Fruit fly (Drosophila melanogaster) whole organism, embryonic: ENCODE results near the gene mahe.

Experiments used
- ATbp ChIP-seq: fragments of 200-800 bp; sonication (Bioruptor generic); optimal IDR thresholded peaks from 2 replicates; lab custom pipeline; 2017; ENCODE audit warnings: missing biosample characterization, mild to moderate bottlenecking, missing genetic modification characterization, missing genetic modification reagents
- Bdp1 ChIP-seq: fragments of 200-800 bp; sonication (Bioruptor generic); optimal IDR thresholded peaks from 3 replicates; lab custom pipeline; 2016; ENCODE audit warnings: missing biosample characterization, missing genetic modification characterization
- Blimp-1 ChIP-seq: fragments of 200-800 bp; sonication (Bioruptor generic); optimal IDR thresholded peaks from 3 replicates; lab custom pipeline; 2018; ENCODE audit warnings: missing biosample characterization, missing genetic modification characterization, mild to moderate bottlenecking, moderate library complexity, missing genetic modification reagents
- C15 ChIP-seq: fragments of 200-800 bp; sonication (Bioruptor generic); IDR thresholded peaks from 3 replicates; pipeline ENCODE4 v1.3.6; 2022; ENCODE audit warnings: missing biosample characterization, missing genetic modification characterization
- CG17328 ChIP-seq: fragments of 200-800 bp; sonication (Bioruptor generic); IDR thresholded peaks from 2 replicates; pipeline ENCODE4 v1.3.6; 2022; ENCODE audit warnings: missing biosample characterization, missing genetic modification characterization
- CG18619 ChIP-seq: fragments of 200-800 bp; sonication (Bioruptor generic); optimal IDR thresholded peaks from 3 replicates; lab custom pipeline; 2017; ENCODE audit warnings: missing biosample characterization, mild to moderate bottlenecking, missing genetic modification characterization
- CG18764 ChIP-seq: fragments of 200-800 bp; sonication (Bioruptor generic); optimal IDR thresholded peaks from 3 replicates; lab custom pipeline; 2016; ENCODE audit warnings: missing biosample characterization, missing genetic modification characterization
- CG2202 ChIP-seq: fragments of 200-800 bp; sonication (Bioruptor generic); optimal IDR thresholded peaks from 2 replicates; lab custom pipeline; 2018; ENCODE audit warnings: missing biosample characterization, mild to moderate bottlenecking, missing genetic modification characterization
- CG31441 ChIP-seq: fragments of 200-800 bp; sonication (Bioruptor generic); IDR thresholded peaks from 2 replicates; pipeline ENCODE4 v1.3.6; 2022; ENCODE audit warnings: missing biosample characterization, missing genetic modification characterization
- CG3281 ChIP-seq: fragments of 200-800 bp; sonication (Bioruptor generic); optimal IDR thresholded peaks from 3 replicates; lab custom pipeline; 2017; ENCODE audit warnings: missing biosample characterization, mild to moderate bottlenecking, missing genetic modification characterization
- CG4424 ChIP-seq: fragments of 200-800 bp; sonication (Bioruptor generic); optimal IDR thresholded peaks from 3 replicates; lab custom pipeline; 2016; ENCODE audit warnings: missing biosample characterization, missing genetic modification characterization
- CG4707 ChIP-seq: fragments of 200-800 bp; sonication (Bioruptor generic); optimal IDR thresholded peaks from 2 replicates; lab custom pipeline; 2018; ENCODE audit warnings: missing biosample characterization, mild to moderate bottlenecking, missing genetic modification characterization, moderate library complexity
- CG4730 ChIP-seq: fragments of 200-800 bp; sonication (Bioruptor generic); IDR thresholded peaks from 2 replicates; pipeline ENCODE4 v1.3.6; 2022; ENCODE audit warnings: missing biosample characterization, missing genetic modification characterization
- CG6654 ChIP-seq: fragments of 200-800 bp; sonication (Bioruptor generic); optimal IDR thresholded peaks from 2 replicates; lab custom pipeline; 2017; ENCODE audit warnings: missing biosample characterization, mild to moderate bottlenecking, missing genetic modification characterization
- D ChIP-seq, 2 experiments: fragments of 200-800 bp in 1 of 2; fragments of >200 bp in 1 of 2; sonication (Bioruptor generic) in 1 of 2; optimal IDR thresholded peaks; 2 replicates in 1 of 2; 3 replicates in 1 of 2; lab custom pipeline; 2017; ENCODE audit warnings: mild to moderate bottlenecking in 1 of 2, missing biosample characterization in 1 of 2, missing genetic modification characterization in 1 of 2, missing genetic modification reagents in 1 of 2
- Dip3 ChIP-seq: fragments of 200-800 bp; sonication (Bioruptor generic); optimal IDR thresholded peaks from 3 replicates; lab custom pipeline; 2016; ENCODE audit warnings: missing biosample characterization, missing genetic modification characterization
- E2f2 ChIP-seq: fragments of 200-800 bp; sonication (Bioruptor generic); IDR thresholded peaks from 2 replicates; pipeline ENCODE4 v1.3.6; 2022; ENCODE audit warnings: missing biosample characterization, missing genetic modification characterization
- Eip74EF ChIP-seq, 2 experiments: fragments of 200-800 bp in 1 of 2; fragments of >200 bp in 1 of 2; sonication (Bioruptor generic) in 1 of 2; optimal IDR thresholded peaks; 2 replicates each; lab custom pipeline; 2017 to 2019; ENCODE audit warnings: missing biosample characterization in 2 of 2, missing genetic modification characterization in 2 of 2, mild to moderate bottlenecking in 1 of 2, moderate library complexity in 1 of 2
- HmgD ChIP-seq: fragments of 200-800 bp; sonication (Bioruptor generic); optimal IDR thresholded peaks from 3 replicates; lab custom pipeline; 2016; ENCODE audit warnings: missing biosample characterization, missing genetic modification characterization
- Hr3 ChIP-seq: fragments of 200-800 bp; sonication (Bioruptor generic); optimal IDR thresholded peaks from 3 replicates; lab custom pipeline; 2016; ENCODE audit warnings: missing biosample characterization, missing genetic modification characterization
- Lim3 ChIP-seq: fragments of 200-800 bp; sonication (Bioruptor generic); IDR thresholded peaks from 2 replicates; pipeline ENCODE4 v1.3.6; 2022; ENCODE audit warnings: missing biosample characterization, missing genetic modification characterization
- Med ChIP-seq: fragments of 200-800 bp; sonication (Bioruptor generic); peaks from one replicate; lab custom pipeline; 2016; ENCODE audit warnings: missing biosample characterization, missing genetic modification characterization, mild to moderate bottlenecking, inconsistent platforms, moderate library complexity
- Meics ChIP-seq: fragments of 200-800 bp; sonication (Bioruptor generic); optimal IDR thresholded peaks from 2 replicates; lab custom pipeline; 2017; ENCODE audit warnings: missing biosample characterization, mild to moderate bottlenecking, missing genetic modification characterization
- Ptx1 ChIP-seq: fragments of 200-800 bp; sonication (Bioruptor generic); IDR thresholded peaks from 2 replicates; pipeline ENCODE4 v1.3.6; 2022; ENCODE audit warnings: missing biosample characterization, missing genetic modification characterization
- Rx ChIP-seq: fragments of 200-800 bp; sonication (Bioruptor generic); IDR thresholded peaks from 2 replicates; pipeline ENCODE4 v1.3.6; 2022; ENCODE audit warnings: missing biosample characterization, missing genetic modification characterization
- Scr ChIP-seq: fragments of 200-800 bp; sonication (Bioruptor generic); IDR thresholded peaks from 2 replicates; pipeline ENCODE4 v1.3.6; 2022; ENCODE audit warnings: missing biosample characterization, missing genetic modification characterization; ENCODE audit not compliant: partially characterized antibody
- amos ChIP-seq: fragments of 200-800 bp; sonication (Bioruptor generic); IDR thresholded peaks from 2 replicates; pipeline ENCODE4 v1.3.6; 2022; ENCODE audit warnings: missing biosample characterization, missing genetic modification characterization; ENCODE audit not compliant: partially characterized antibody
- bowl ChIP-seq: fragments of 200-800 bp; sonication (Bioruptor generic); IDR thresholded peaks from 2 replicates; pipeline ENCODE4 v1.3.6; 2022; ENCODE audit warnings: missing biosample characterization, missing genetic modification characterization
- ci ChIP-seq: fragments of 200-800 bp; sonication (Bioruptor generic); IDR thresholded peaks from 3 replicates; pipeline ENCODE4 v1.3.6; 2022; ENCODE audit warnings: missing biosample characterization, missing genetic modification characterization
- corto ChIP-seq: fragments of 200-800 bp; sonication (Bioruptor generic); optimal IDR thresholded peaks from 2 replicates; lab custom pipeline; 2016; ENCODE audit warnings: missing biosample characterization, mild to moderate bottlenecking, missing genetic modification characterization, moderate library complexity
- dmrt11E ChIP-seq: fragments of 200-800 bp; sonication (Bioruptor generic); optimal IDR thresholded peaks from 3 replicates; lab custom pipeline; 2018; ENCODE audit warnings: missing biosample characterization, mild to moderate bottlenecking, missing genetic modification characterization, moderate library complexity
- dmrt99B ChIP-seq: fragments of 200-800 bp; sonication (Bioruptor generic); optimal IDR thresholded peaks from 2 replicates; lab custom pipeline; 2018; ENCODE audit warnings: missing biosample characterization, mild to moderate bottlenecking, missing genetic modification characterization, moderate library complexity
- ems ChIP-seq: fragments of 200-800 bp; sonication (Bioruptor generic); optimal IDR thresholded peaks from 3 replicates; lab custom pipeline; 2016; ENCODE audit warnings: missing biosample characterization, missing genetic modification characterization
- eve ChIP-seq, 2 experiments: fragments of >200 bp; optimal IDR thresholded peaks; 2 replicates each; lab custom pipeline; 2017; ENCODE audit warnings: missing biosample characterization in 2 of 2, missing genetic modification characterization in 2 of 2
- fd3F ChIP-seq: fragments of 200-800 bp; sonication (Bioruptor generic); optimal IDR thresholded peaks from 2 replicates; lab custom pipeline; 2018; ENCODE audit warnings: missing biosample characterization, mild to moderate bottlenecking, missing genetic modification characterization, moderate library complexity
- fru ChIP-seq: fragments of >200 bp; optimal IDR thresholded peaks from 2 replicates; lab custom pipeline; 2017
- jumu ChIP-seq: fragments of 200-800 bp; sonication (Bioruptor generic); optimal IDR thresholded peaks from 3 replicates; lab custom pipeline; 2016; ENCODE audit warnings: missing biosample characterization, missing genetic modification characterization
- kah ChIP-seq: fragments of 200-800 bp; sonication (Bioruptor generic); optimal IDR thresholded peaks from 2 replicates; lab custom pipeline; 2018; ENCODE audit warnings: missing biosample characterization, mild to moderate bottlenecking, missing genetic modification characterization
- ken ChIP-seq: fragments of 200-800 bp; sonication (Bioruptor generic); IDR thresholded peaks from 3 replicates; pipeline ENCODE4 v1.3.6; 2022; ENCODE audit warnings: missing biosample characterization, missing genetic modification characterization
- mam ChIP-seq: fragments of 200-800 bp; sonication (Bioruptor generic); optimal IDR thresholded peaks from 3 replicates; lab custom pipeline; 2016; ENCODE audit warnings: missing biosample characterization, missing genetic modification characterization
- nau ChIP-seq: fragments of 200-800 bp; sonication (Bioruptor generic); optimal IDR thresholded peaks from 3 replicates; lab custom pipeline; 2017; ENCODE audit warnings: missing biosample characterization, mild to moderate bottlenecking, missing genetic modification characterization, missing genetic modification reagents
- nom ChIP-seq: fragments of 200-800 bp; sonication (Bioruptor generic); optimal IDR thresholded peaks from 2 replicates; lab custom pipeline; 2017; ENCODE audit warnings: missing biosample characterization, missing genetic modification characterization, mild to moderate bottlenecking, moderate library complexity, missing genetic modification reagents
- seq ChIP-seq: fragments of 200-800 bp; sonication (Bioruptor generic); IDR thresholded peaks from 2 replicates; pipeline ENCODE4 v1.3.6; 2022; ENCODE audit warnings: missing biosample characterization, missing genetic modification characterization
- sim ChIP-seq: fragments of 200-800 bp; sonication (Bioruptor generic); IDR thresholded peaks from 2 replicates; pipeline ENCODE4 v1.3.6; 2022; ENCODE audit warnings: missing biosample characterization, missing genetic modification characterization
- slou ChIP-seq: fragments of 200-800 bp; sonication (Bioruptor generic); optimal IDR thresholded peaks from 3 replicates; lab custom pipeline; 2016; ENCODE audit warnings: missing biosample characterization, missing genetic modification characterization
- sr ChIP-seq: fragments of 200-800 bp; sonication (Bioruptor generic); IDR thresholded peaks from 3 replicates; pipeline ENCODE4 v1.3.6; 2022; ENCODE audit warnings: missing biosample characterization, missing genetic modification characterization
- ttk ChIP-seq: fragments of 200-800 bp; sonication (Bioruptor generic); IDR thresholded peaks from 2 replicates; pipeline ENCODE4 v2.1.2; 2022; ENCODE audit warnings: missing biosample characterization, missing genetic modification characterization
- tup ChIP-seq: fragments of 200-800 bp; sonication (Bioruptor generic); optimal IDR thresholded peaks from 2 replicates; lab custom pipeline; 2016; ENCODE audit warnings: missing biosample characterization, mild to moderate bottlenecking, missing genetic modification characterization, moderate library complexity
- twi ChIP-seq: fragments of 200-800 bp; optimal IDR thresholded peaks from 2 replicates; lab custom pipeline; 2019; ENCODE audit warnings: missing biosample characterization, mild to moderate bottlenecking, missing genetic modification characterization, moderate library complexity

mahe gene

dm6 chrX:7972363-7972942 is 41.3 kb upstream of the mahe start (continued):
- TF ChIP-seq D (optimal IDR thresholded peaks at IDR 0.05; lab: Kevin White, UChicago) (no peak), D (GFP tag; optimal IDR thresholded peaks at IDR 0.05; lab: Kevin White, UChicago) (peak; percentile 87), nau (GFP tag; lab: Kevin White, UChicago) (peak; percentile 83), Dip3 (peak; percentile 44), CG31441 (GFP tag; lab: Robert Waterston, UW) (peak; percentile 94), dmrt99B (tag; lab: Kevin White, UChicago) (peak; percentile 92), nom (GFP tag; lab: Kevin White, UChicago) (peak; percentile 87), bowl (GFP tag; lab: Robert Waterston, UW) (0 out of 2 replicates have a peak, but pooled peaks have one; percentile 43), twi (tag; lab: Kevin White, UChicago) (peak; percentile 32), seq (peak; percentile 87), ems (GFP tag; lab: Kevin White, UChicago) (peak; percentile 64), HmgD (GFP tag; lab: Kevin White, UChicago) (peak; percentile 14), Ptx1 (GFP tag; lab: Robert Waterston, UW) (peak; percentile 89), corto (peak; percentile 51), ATbp (peak; percentile 89), tup (GFP tag; lab: Kevin White, UChicago) (peak; percentile 61), CG18764 (peak; percentile 66), E2f2 (GFP tag; lab: Robert Waterston, UW) (peak; percentile 64), ttk (GFP tag; lab: Robert Waterston, UW) (peak; percentile 85), amos (GFP tag; lab: Robert Waterston, UW) (no peak), CG4707 (peak; percentile 77), Bdp1 (GFP tag; lab: Kevin White, UChicago) (peak; percentile 65), Rx (GFP tag; lab: Robert Waterston, UW) (peak; percentile 84), slou (peak; percentile 65), CG4730 (GFP tag; lab: Robert Waterston, UW) (peak; percentile 83), CG3281 (GFP tag; lab: Kevin White, UChicago) (peak; percentile 77), CG6654 (GFP tag; lab: Kevin White, UChicago) (peak; percentile 72), Eip74EF (GFP tag; optimal IDR thresholded peaks at IDR 0.05; lab: Kevin White, UChicago) (peak in 1 of 2 experiments; percentile 82), CG17328 (GFP tag; lab: Robert Waterston, UW) (peak; percentile 91), Med (peak; percentile 94), fd3F (GFP tag; lab: Kevin White, UChicago) (peak; percentile 75), Hr3 (GFP tag; lab: Kevin White, UChicago) (peak; percentile 79), dmrt11E (tag; lab: Kevin White, UChicago) (peak; percentile 91), Scr (GFP tag; lab: Robert Waterston, UW) (no peak), sim (GFP tag; lab: Robert Waterston, UW) (peak; percentile 71; the same call in 1 of the 2 replicates), jumu (GFP tag; lab: Kevin White, UChicago) (peak; percentile 52), mam (GFP tag; lab: Kevin White, UChicago) (peak; percentile 58), kah (GFP tag; lab: Kevin White, UChicago) (peak; percentile 73), C15 (GFP tag; lab: Robert Waterston, UW) (peak; percentile 69; the same call in 2 of the 3 replicates), CG4424 (GFP tag; lab: Kevin White, UChicago) (peak; percentile 85), CG18619 (GFP tag; lab: Kevin White, UChicago) (peak; percentile 82), Blimp-1 (GFP tag; lab: Kevin White, UChicago) (peak; percentile 90), ci (GFP tag; lab: Robert Waterston, UW) (peak; percentile 95), eve (GFP tag; optimal IDR thresholded peaks at IDR 0.05; lab: Kevin White, UChicago) (peak in 1 of 2 experiments; percentile 94), fru (lab: Kevin White, UChicago) (no peak), CG2202 (peak; percentile 82), ken (GFP tag; lab: Robert Waterston, UW) (peak; percentile 94), sr (GFP tag; lab: Robert Waterston, UW) (peak; percentile 59; the same call in 1 of the 3 replicates), Lim3 (peak; percentile 62; the same call in 1 of the 2 replicates), Meics (GFP tag; lab: Kevin White, UChicago) (peak; percentile 81)
